Fruit fly (Drosophila melanogaster) whole organism, prepupa: ENCODE measurements around the gene Sfp24Bc.

Source experiments
- CG11762 ChIP-seq: fragments of 200-800 bp; sonication (Bioruptor generic); optimal IDR thresholded peaks from 3 replicates; lab custom pipeline; 2016; ENCODE audit warnings: missing biosample characterization, missing genetic modification characterization; ENCODE audit not compliant: insufficient read depth
- CG16779 ChIP-seq: fragments of 200-800 bp; sonication (Bioruptor generic); optimal IDR thresholded peaks from 3 replicates; lab custom pipeline; 2017; ENCODE audit warnings: missing biosample characterization, mild to moderate bottlenecking, missing genetic modification characterization
- CG32006 ChIP-seq: fragments of 200-800 bp; sonication (Bioruptor generic); optimal IDR thresholded peaks from 3 replicates; lab custom pipeline; 2017; ENCODE audit warnings: missing biosample characterization, mild to moderate bottlenecking, missing genetic modification characterization
- CG3919 ChIP-seq: fragments of 200-800 bp; sonication (Bioruptor generic); optimal IDR thresholded peaks from 3 replicates; lab custom pipeline; 2016; ENCODE audit warnings: missing biosample characterization, missing genetic modification characterization
- CG8119 ChIP-seq: fragments of 200-800 bp; sonication (Bioruptor generic); IDR thresholded peaks from 3 replicates; pipeline ENCODE4 v1.3.6; 2022; ENCODE audit warnings: missing biosample characterization, missing genetic modification characterization
- Hr4 ChIP-seq: fragments of 200-800 bp; sonication (Bioruptor generic); optimal IDR thresholded peaks from 3 replicates; lab custom pipeline; 2016; ENCODE audit warnings: missing biosample characterization, missing genetic modification characterization
- Lpt ChIP-seq: fragments of 200-800 bp; sonication (Bioruptor generic); optimal IDR thresholded peaks from 3 replicates; lab custom pipeline; 2016; ENCODE audit warnings: missing biosample characterization, missing genetic modification characterization
- OdsH ChIP-seq: fragments of 200-800 bp; sonication (Bioruptor generic); optimal IDR thresholded peaks from 3 replicates; lab custom pipeline; 2016; ENCODE audit warnings: missing biosample characterization, missing genetic modification characterization
- Smox ChIP-seq: fragments of 200-800 bp; sonication (Bioruptor generic); optimal IDR thresholded peaks from 3 replicates; lab custom pipeline; 2016; ENCODE audit warnings: missing biosample characterization, missing genetic modification characterization
- Sox102F ChIP-seq: fragments of 200-800 bp; sonication (Bioruptor generic); optimal IDR thresholded peaks from 2 replicates; lab custom pipeline; 2016; ENCODE audit warnings: missing biosample characterization, mild to moderate bottlenecking, missing genetic modification characterization

DNA sequence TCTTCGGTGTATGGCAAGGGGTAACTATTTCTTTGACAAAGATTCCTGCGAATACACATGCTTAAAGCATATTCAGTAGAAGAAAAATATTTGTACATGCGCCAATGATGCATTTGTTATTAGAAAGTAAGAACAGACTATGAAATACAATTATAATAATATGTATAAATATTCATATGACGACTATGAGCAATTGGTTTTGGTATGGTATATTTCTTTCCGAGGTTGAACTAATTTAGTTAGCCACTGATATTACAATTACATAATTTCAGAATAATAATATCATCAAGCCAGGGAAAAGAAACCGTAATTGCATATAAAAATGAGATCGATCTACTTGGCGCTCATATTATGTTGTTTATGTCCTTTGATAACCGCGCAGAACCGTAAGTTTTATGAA is 31.1 kb upstream of the Sfp24Bc start, which contains the start of gene CG43145:
- TF ChIP-seq Lpt (GFP tag; lab: Kevin White, UChicago) (no peak), CG16779 (tag; lab: Kevin White, UChicago) (no peak), OdsH (GFP tag; lab: Kevin White, UChicago) (no peak), CG3919 (GFP tag; lab: Kevin White, UChicago) (no peak), CG32006 (GFP tag; lab: Kevin White, UChicago) (no peak), Sox102F (no peak), CG8119 (GFP tag; lab: Robert Waterston, UW) (no peak), CG11762 (GFP tag; lab: Kevin White, UChicago) (no peak), Hr4 (GFP tag; lab: Kevin White, UChicago) (no peak), Smox (no peak)
